Fruit fly (Drosophila melanogaster) whole organism, embryonic: ENCODE data around the gene JIL-1.

Experiments used
- Ada2b ChIP-seq: fragments of 200-800 bp; sonication (Bioruptor generic); IDR thresholded peaks from 2 replicates; pipeline ENCODE4 v1.3.6; 2022; ENCODE audit warnings: missing biosample characterization, missing genetic modification characterization
- Atf3 ChIP-seq: fragments of 200-800 bp; sonication (Bioruptor generic); optimal IDR thresholded peaks from 3 replicates; lab custom pipeline; 2016; ENCODE audit warnings: missing biosample characterization, missing genetic modification characterization
- Awh ChIP-seq: fragments of 200-800 bp; sonication (Bioruptor generic); IDR thresholded peaks from 2 replicates; pipeline ENCODE4, ENCODE4 v1.3.6; 2022; ENCODE audit warnings: missing biosample characterization, missing genetic modification characterization
- Bdp1 ChIP-seq: fragments of 200-800 bp; sonication (Bioruptor generic); optimal IDR thresholded peaks from 3 replicates; lab custom pipeline; 2016; ENCODE audit warnings: missing biosample characterization, missing genetic modification characterization
- CG10431 ChIP-seq: fragments of 200-800 bp; sonication (Bioruptor generic); optimal IDR thresholded peaks from 3 replicates; lab custom pipeline; 2018; ENCODE audit warnings: missing biosample characterization, mild to moderate bottlenecking, missing genetic modification characterization
- CG10462 ChIP-seq: fragments of 200-800 bp; sonication (Bioruptor generic); optimal IDR thresholded peaks from 2 replicates; lab custom pipeline; 2016; ENCODE audit warnings: missing biosample characterization, missing genetic modification characterization
- CG11560 ChIP-seq: fragments of 200-800 bp; sonication (Bioruptor generic); IDR thresholded peaks from 3 replicates; pipeline ENCODE4 v1.3.6; 2022; ENCODE audit warnings: missing biosample characterization, missing genetic modification characterization
- CG11723 ChIP-seq: fragments of 200-800 bp; sonication (Bioruptor generic); optimal IDR thresholded peaks from 2 replicates; lab custom pipeline; 2017; ENCODE audit warnings: missing biosample characterization, mild to moderate bottlenecking, missing genetic modification characterization
- CG12299 ChIP-seq: fragments of 200-800 bp; sonication (Bioruptor generic); optimal IDR thresholded peaks from 2 replicates; lab custom pipeline; 2018; ENCODE audit warnings: missing biosample characterization, mild to moderate bottlenecking, missing genetic modification characterization
- CG13123 ChIP-seq: fragments of 200-800 bp; sonication (Bioruptor generic); optimal IDR thresholded peaks from 2 replicates; lab custom pipeline; 2016; ENCODE audit warnings: missing biosample characterization, missing genetic modification characterization
- CG13624 ChIP-seq: fragments of 200-800 bp; sonication (Bioruptor generic); optimal IDR thresholded peaks from 2 replicates; lab custom pipeline; 2016; ENCODE audit warnings: missing biosample characterization, missing genetic modification characterization
- CG15011 ChIP-seq: fragments of 200-800 bp; sonication (Bioruptor generic); optimal IDR thresholded peaks from 3 replicates; lab custom pipeline; 2018; ENCODE audit warnings: missing biosample characterization, mild to moderate bottlenecking, missing genetic modification characterization
- CG17359 ChIP-seq: fragments of 200-800 bp; sonication (Bioruptor generic); optimal IDR thresholded peaks from 3 replicates; lab custom pipeline; 2018; ENCODE audit warnings: missing biosample characterization, mild to moderate bottlenecking, missing genetic modification characterization, moderate library complexity
- CG17612 ChIP-seq: fragments of 200-800 bp; sonication (Bioruptor generic); IDR thresholded peaks from 2 replicates; pipeline ENCODE4 v1.3.6; 2022; ENCODE audit warnings: missing biosample characterization, missing genetic modification characterization
- CG17829 ChIP-seq: fragments of 200-800 bp; optimal IDR thresholded peaks from 2 replicates; lab custom pipeline; 2019; ENCODE audit warnings: missing biosample characterization, mild to moderate bottlenecking, missing genetic modification characterization, moderate library complexity
- CG17912 ChIP-seq: fragments of 200-800 bp; sonication (Bioruptor generic); optimal IDR thresholded peaks from 2 replicates; lab custom pipeline; 2018; ENCODE audit warnings: missing biosample characterization, mild to moderate bottlenecking, missing genetic modification characterization
- CG18011 ChIP-seq: fragments of 200-800 bp; sonication (Bioruptor generic); optimal IDR thresholded peaks from 2 replicates; lab custom pipeline; 2017; ENCODE audit warnings: missing biosample characterization, missing genetic modification characterization, mild to moderate bottlenecking, moderate library complexity, missing genotype
- CG32532 ChIP-seq: fragments of 200-800 bp; sonication (Bioruptor generic); IDR thresholded peaks from 2 replicates; pipeline ENCODE4 v1.3.6; 2022; ENCODE audit warnings: missing biosample characterization, missing genetic modification characterization
- CG32772 ChIP-seq: fragments of 200-800 bp; sonication (Bioruptor generic); IDR thresholded peaks from 2 replicates; pipeline ENCODE4 v1.3.6; 2022; ENCODE audit warnings: missing biosample characterization, missing genetic modification characterization
- CG3407 ChIP-seq: fragments of 200-800 bp; sonication (Bioruptor generic); optimal IDR thresholded peaks from 2 replicates; lab custom pipeline; 2018; ENCODE audit warnings: missing biosample characterization, mild to moderate bottlenecking, missing genetic modification characterization
- CG43689 ChIP-seq: fragments of 200-800 bp; sonication (Bioruptor generic); IDR thresholded peaks from 2 replicates; pipeline ENCODE4 v1.3.6; 2022; ENCODE audit warnings: missing biosample characterization, missing genetic modification characterization
- CG4404 ChIP-seq: fragments of 200-800 bp; sonication (Bioruptor generic); IDR thresholded peaks from 2 replicates; pipeline ENCODE4 v1.3.6; 2022; ENCODE audit warnings: missing biosample characterization, missing genetic modification characterization
- CG4617 ChIP-seq: fragments of 200-800 bp; sonication (Bioruptor generic); optimal IDR thresholded peaks from 3 replicates; lab custom pipeline; 2016; ENCODE audit warnings: missing biosample characterization, missing genetic modification characterization, borderline replicate concordance
- CG6654 ChIP-seq: fragments of 200-800 bp; sonication (Bioruptor generic); optimal IDR thresholded peaks from 2 replicates; lab custom pipeline; 2017; ENCODE audit warnings: missing biosample characterization, mild to moderate bottlenecking, missing genetic modification characterization
- CG6683 ChIP-seq: fragments of 200-800 bp; sonication (Bioruptor generic); optimal IDR thresholded peaks from 2 replicates; lab custom pipeline; 2017; ENCODE audit warnings: missing biosample characterization, mild to moderate bottlenecking, missing genetic modification characterization, missing genetic modification reagents
- CG9876 ChIP-seq: fragments of 200-800 bp; sonication (Bioruptor generic); optimal IDR thresholded peaks from 2 replicates; lab custom pipeline; 2016; ENCODE audit warnings: missing biosample characterization, missing genetic modification characterization
- CHES-1-like ChIP-seq: fragments of 200-800 bp; sonication (Bioruptor generic); optimal IDR thresholded peaks from 2 replicates; lab custom pipeline; 2016; ENCODE audit warnings: missing biosample characterization, missing genetic modification characterization
- Dek ChIP-seq: fragments of 200-800 bp; sonication (Bioruptor generic); optimal IDR thresholded peaks from 3 replicates; lab custom pipeline; 2019; ENCODE audit warnings: missing biosample characterization, mild to moderate bottlenecking, missing genetic modification characterization, moderate library complexity
- E2f2 ChIP-seq: fragments of 200-800 bp; sonication (Bioruptor generic); IDR thresholded peaks from 2 replicates; pipeline ENCODE4 v1.3.6; 2022; ENCODE audit warnings: missing biosample characterization, missing genetic modification characterization
- Meics ChIP-seq: fragments of 200-800 bp; sonication (Bioruptor generic); optimal IDR thresholded peaks from 2 replicates; lab custom pipeline; 2017; ENCODE audit warnings: missing biosample characterization, mild to moderate bottlenecking, missing genetic modification characterization
- NFAT ChIP-seq: fragments of 200-800 bp; sonication (Bioruptor generic); IDR thresholded peaks from 2 replicates; pipeline ENCODE4 v1.3.6; 2022; ENCODE audit warnings: missing biosample characterization, missing genetic modification characterization
- Usf ChIP-seq: fragments of 200-800 bp; sonication (Bioruptor generic); optimal IDR thresholded peaks from 2 replicates; lab custom pipeline; 2017; ENCODE audit warnings: missing genotype, missing biosample characterization, missing genetic modification characterization
- bab2 ChIP-seq: fragments of 200-800 bp; sonication (Bioruptor generic); optimal IDR thresholded peaks from 2 replicates; lab custom pipeline; 2016; ENCODE audit warnings: missing biosample characterization, missing genetic modification characterization
- bcd ChIP-seq: fragments of 200-800 bp; sonication (Bioruptor generic); optimal IDR thresholded peaks from 2 replicates; lab custom pipeline; 2017; ENCODE audit warnings: missing biosample characterization, mild to moderate bottlenecking, missing genetic modification characterization
- bsh ChIP-seq, 2 experiments: fragments of 200-800 bp; sonication (Bioruptor generic); optimal IDR thresholded peaks; 2 replicates each; lab custom pipeline; 2017 to 2018; ENCODE audit warnings: mild to moderate bottlenecking in 2 of 2, missing biosample characterization in 2 of 2, missing genetic modification characterization in 2 of 2, moderate library complexity in 1 of 2
- cato ChIP-seq: fragments of 200-800 bp; sonication (Bioruptor generic); optimal IDR thresholded peaks from 2 replicates; lab custom pipeline; 2016; ENCODE audit warnings: missing biosample characterization, missing genetic modification characterization, borderline replicate concordance
- chif ChIP-seq, 2 experiments: fragments of 200-800 bp; sonication (Bioruptor generic); optimal IDR thresholded peaks; 3 replicates each; lab custom pipeline; 2016; ENCODE audit warnings: missing biosample characterization in 2 of 2, missing genetic modification characterization in 2 of 2
- crc ChIP-seq: fragments of 200-800 bp; sonication (Bioruptor generic); optimal IDR thresholded peaks from 2 replicates; lab custom pipeline; 2016; ENCODE audit warnings: missing biosample characterization, missing genetic modification characterization
- dmrt11E ChIP-seq: fragments of 200-800 bp; sonication (Bioruptor generic); optimal IDR thresholded peaks from 3 replicates; lab custom pipeline; 2018; ENCODE audit warnings: missing biosample characterization, mild to moderate bottlenecking, missing genetic modification characterization, moderate library complexity
- dmrt99B ChIP-seq: fragments of 200-800 bp; sonication (Bioruptor generic); optimal IDR thresholded peaks from 2 replicates; lab custom pipeline; 2018; ENCODE audit warnings: missing biosample characterization, mild to moderate bottlenecking, missing genetic modification characterization, moderate library complexity
- exex ChIP-seq: fragments of 200-800 bp; sonication (Bioruptor generic); optimal IDR thresholded peaks from 4 replicates; lab custom pipeline; 2018; ENCODE audit warnings: missing biosample characterization, mild to moderate bottlenecking, missing genetic modification characterization, moderate library complexity
- eyg ChIP-seq: fragments of 200-800 bp; sonication (Bioruptor generic); optimal IDR thresholded peaks from 3 replicates; lab custom pipeline; 2016; ENCODE audit warnings: missing biosample characterization, missing genetic modification characterization
- grau ChIP-seq: fragments of 200-800 bp; optimal IDR thresholded peaks from 3 replicates; lab custom pipeline; 2019; ENCODE audit warnings: missing biosample characterization, mild to moderate bottlenecking, missing genetic modification characterization, moderate library complexity
- lbe ChIP-seq: fragments of 200-800 bp; sonication (Bioruptor generic); optimal IDR thresholded peaks from 2 replicates; lab custom pipeline; 2016; ENCODE audit warnings: missing biosample characterization, mild to moderate bottlenecking, missing genetic modification characterization
- nerfin-1 ChIP-seq: fragments of 200-800 bp; sonication (Bioruptor generic); optimal IDR thresholded peaks from 3 replicates; lab custom pipeline; 2019; ENCODE audit warnings: missing biosample characterization, mild to moderate bottlenecking, missing genetic modification characterization, moderate library complexity
- pfk ChIP-seq: fragments of 200-800 bp; sonication (Bioruptor generic); optimal IDR thresholded peaks from 2 replicates; lab custom pipeline; 2018; ENCODE audit warnings: missing biosample characterization, mild to moderate bottlenecking, missing genetic modification characterization, moderate library complexity
- rib ChIP-seq: fragments of 200-800 bp; sonication (Bioruptor generic); IDR thresholded peaks from 2 replicates; pipeline ENCODE4 v1.3.6; 2022; ENCODE audit warnings: missing biosample characterization, missing genetic modification characterization
- tap ChIP-seq: fragments of 200-800 bp; optimal IDR thresholded peaks from 3 replicates; lab custom pipeline; 2019; ENCODE audit warnings: missing biosample characterization, mild to moderate bottlenecking, missing genetic modification characterization, moderate library complexity
- vvl ChIP-seq: fragments of 200-800 bp; sonication (Bioruptor generic); IDR thresholded peaks from 2 replicates; pipeline ENCODE4 v1.3.6; 2022; ENCODE audit warnings: missing biosample characterization, missing genetic modification characterization
- yki ChIP-seq: fragments of >200 bp; optimal IDR thresholded peaks from 3 replicates; lab custom pipeline; 2018

Gene JIL-1

dm6 chr3L:11097982-11098663 lies 5.1 kb upstream of the JIL-1 start, which contains the start of the genes Irbp18 and APP-BP1 (continued):
- peak; percentile 92 for TF ChIP-seq Dek (tag; lab: Kevin White, UChicago)
- peak; percentile 90 for TF ChIP-seq Bdp1
- peak; percentile 73; the same call in 1 of the 2 replicates for TF ChIP-seq Awh (GFP tag; lab: Robert Waterston, UW)
- peak; percentile 73 for TF ChIP-seq CG4404 (GFP tag; lab: Robert Waterston, UW)
- peak; percentile 72 for TF ChIP-seq exex (tag; lab: Kevin White, UChicago)
- peak; percentile 86 for TF ChIP-seq dmrt11E
- TF ChIP-seq cato (GFP tag; lab: Kevin White, UChicago): peak; percentile 91
- peak; percentile 86 for TF ChIP-seq CG32772
- TF ChIP-seq CG12299: peak; percentile 85
- peak; percentile 84 for TF ChIP-seq CG9876 (GFP tag; lab: Kevin White, UChicago)
- peak; percentile 95 for TF ChIP-seq CG13624 (GFP tag; lab: Kevin White, UChicago)
- peak; percentile 91 for TF ChIP-seq CG17829 (tag; lab: Kevin White, UChicago)
- TF ChIP-seq vvl (GFP tag; lab: Robert Waterston, UW): peak; percentile 89
- peak; percentile 91 for TF ChIP-seq dmrt99B (tag; lab: Kevin White, UChicago)
- TF ChIP-seq rib (GFP tag; lab: Robert Waterston, UW): peak; percentile 87
- TF ChIP-seq CG3407 (GFP tag; lab: Kevin White, UChicago): peak; percentile 84
- TF ChIP-seq chif (GFP tag; optimal IDR thresholded peaks at IDR 0.05; lab: Kevin White, UChicago): peak; percentile 84 to 95
- peak; percentile 87 for TF ChIP-seq nerfin-1 (tag; lab: Kevin White, UChicago)
- TF ChIP-seq CG17912 (GFP tag; lab: Kevin White, UChicago): peak; percentile 47
- TF ChIP-seq eyg (GFP tag; lab: Kevin White, UChicago): peak; percentile 79
- peak; percentile 78 for TF ChIP-seq CG10431 (GFP tag; lab: Kevin White, UChicago)
- TF ChIP-seq E2f2 (GFP tag; lab: Robert Waterston, UW): peak; percentile 63
- TF ChIP-seq CG18011 (GFP tag; lab: Kevin White, UChicago): peak; percentile 88
- TF ChIP-seq Meics (GFP tag; lab: Kevin White, UChicago): peak; percentile 94
- TF ChIP-seq yki (lab: Kevin White, UChicago): no peak
- TF ChIP-seq lbe (GFP tag; lab: Kevin White, UChicago): peak; percentile 92
- peak; percentile 86 for TF ChIP-seq Usf (GFP tag; lab: Kevin White, UChicago)
- TF ChIP-seq NFAT: peak; percentile 74
- peak; percentile 87 for TF ChIP-seq CG10462
- TF ChIP-seq bcd (GFP tag; lab: Kevin White, UChicago): peak; percentile 95
- peak; percentile 93 for TF ChIP-seq Atf3
- peak; percentile 72 for TF ChIP-seq CG17612
- peak; percentile 93 for TF ChIP-seq CG17359 (tag; lab: Kevin White, UChicago)
- TF ChIP-seq CG15011 (GFP tag; lab: Kevin White, UChicago): peak; percentile 91
- TF ChIP-seq Ada2b (GFP tag; lab: Robert Waterston, UW): peak; percentile 87
- peak; percentile 91 for TF ChIP-seq crc (GFP tag; lab: Kevin White, UChicago)
- TF ChIP-seq CG11723 (GFP tag; lab: Kevin White, UChicago): peak; percentile 88
- peak; percentile 76 for TF ChIP-seq CG6654 (GFP tag; lab: Kevin White, UChicago)
- peak; percentile 89 for TF ChIP-seq CG32532 (GFP tag; lab: Robert Waterston, UW)
- peak; percentile 84 to 92 for TF ChIP-seq bsh (GFP tag; optimal IDR thresholded peaks at IDR 0.05; lab: Kevin White, UChicago)
- TF ChIP-seq bab2: peak; percentile 93
- TF ChIP-seq tap (tag; lab: Kevin White, UChicago): peak; percentile 84
- TF ChIP-seq CG4617: peak; percentile 93
- peak; percentile 91 for TF ChIP-seq grau (tag; lab: Kevin White, UChicago)
- TF ChIP-seq CG11560: peak; percentile 59; the same call in 1 of the 3 replicates
- peak; percentile 89 for TF ChIP-seq CHES-1-like (GFP tag; lab: Kevin White, UChicago)
- peak; percentile 44; the same call in 1 of the 2 replicates for TF ChIP-seq CG43689
- peak; percentile 88 for TF ChIP-seq CG6683
- peak; percentile 84 for TF ChIP-seq CG13123 (GFP tag; lab: Kevin White, UChicago)
- TF ChIP-seq pfk (GFP tag; lab: Kevin White, UChicago): peak; percentile 17
